Fruit fly (Drosophila melanogaster) ovary, adult (tissue): ENCODE data around the gene CG1632.

Experiments used
- CG17801 ChIP-seq: fragments of 200-800 bp; optimal IDR thresholded peaks from 2 replicates; lab custom pipeline; 2019; ENCODE audit warnings: missing biosample characterization, mild to moderate bottlenecking, missing genetic modification characterization, moderate library complexity; ENCODE audit not compliant: partially characterized antibody

Gene CG1632

DNA sequence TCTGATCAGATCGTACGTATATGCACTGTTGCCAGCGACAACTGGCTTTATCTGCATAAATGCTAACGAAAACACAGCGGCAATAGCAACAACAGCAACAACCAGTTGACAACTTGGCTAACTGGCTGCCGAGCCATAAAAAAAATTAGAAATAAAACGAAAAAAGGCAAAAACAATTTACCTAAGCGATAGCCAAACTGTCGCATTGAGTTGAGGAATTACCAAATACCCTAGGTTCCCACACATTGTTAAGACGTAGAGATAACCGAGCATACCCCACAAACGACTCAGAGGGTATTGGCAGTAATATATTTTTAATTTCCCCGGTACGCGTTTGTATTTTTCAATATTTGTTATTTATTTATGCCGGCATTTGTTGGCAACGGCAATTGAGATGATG lies 19.3 kb upstream of the CG1632 start:
- no peak for TF ChIP-seq CG17801 (GFP tag; lab: Kevin White, UChicago)

DNA sequence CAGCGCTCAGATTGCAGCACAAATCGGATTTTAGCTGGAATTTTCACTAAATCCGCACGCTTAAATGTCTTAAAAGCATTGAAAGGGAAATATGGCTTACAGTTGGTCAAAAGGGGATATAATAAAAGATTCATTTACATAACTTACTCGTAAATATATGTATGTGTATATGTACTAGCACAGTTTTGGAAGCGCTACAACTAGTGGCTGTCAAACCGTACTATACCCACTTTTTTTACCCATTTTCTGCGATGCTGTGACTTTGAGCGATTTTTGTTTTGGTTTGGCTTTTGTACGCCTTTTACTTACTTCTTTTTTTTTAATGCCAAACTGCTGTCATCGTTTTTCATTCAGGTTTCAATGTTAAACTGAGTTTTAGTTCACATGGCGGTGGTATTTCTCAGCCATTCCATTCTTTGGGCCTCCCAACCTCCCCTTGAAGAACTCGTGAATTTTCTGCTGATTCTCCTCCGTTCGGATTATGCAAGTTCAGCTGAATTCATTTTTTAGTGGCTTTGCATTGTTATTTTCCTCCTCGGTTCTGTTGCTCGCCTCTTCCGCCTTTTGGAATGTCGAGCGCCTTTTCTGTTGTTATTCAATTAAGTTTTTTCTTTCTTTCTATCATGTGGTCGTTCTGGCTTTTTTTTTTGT lies 18.4 kb upstream of the CG1632 start:
- TF ChIP-seq CG17801 (GFP tag; lab: Kevin White, UChicago), result peak; percentile 52

DNA sequence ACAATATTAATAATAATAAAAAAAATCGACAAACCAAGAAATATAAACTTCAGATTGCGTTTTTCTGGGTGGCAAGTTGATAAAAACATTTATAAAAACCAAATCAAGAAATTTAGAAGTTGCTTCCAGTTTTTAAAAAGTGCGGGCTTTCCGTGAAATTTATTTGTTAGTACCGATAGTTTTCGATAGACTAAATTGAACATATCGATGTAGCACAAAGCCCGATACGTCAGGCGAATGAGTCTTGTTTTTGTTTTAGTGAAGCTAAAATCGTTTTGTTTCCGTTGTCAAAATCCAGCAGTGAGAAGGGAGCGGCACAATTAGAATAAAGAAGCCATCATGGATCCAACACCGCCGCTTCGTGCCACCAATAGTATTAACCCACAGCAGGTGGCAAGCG lies 12.0 kb upstream of the CG1632 start, which contains the start of gene CG2147:
CG2147 (plus strand) TSS at position 254 of the 400 bp plus-strand sequence.
- TF ChIP-seq CG17801 (GFP tag; lab: Kevin White, UChicago), result peak; percentile 62

DNA sequence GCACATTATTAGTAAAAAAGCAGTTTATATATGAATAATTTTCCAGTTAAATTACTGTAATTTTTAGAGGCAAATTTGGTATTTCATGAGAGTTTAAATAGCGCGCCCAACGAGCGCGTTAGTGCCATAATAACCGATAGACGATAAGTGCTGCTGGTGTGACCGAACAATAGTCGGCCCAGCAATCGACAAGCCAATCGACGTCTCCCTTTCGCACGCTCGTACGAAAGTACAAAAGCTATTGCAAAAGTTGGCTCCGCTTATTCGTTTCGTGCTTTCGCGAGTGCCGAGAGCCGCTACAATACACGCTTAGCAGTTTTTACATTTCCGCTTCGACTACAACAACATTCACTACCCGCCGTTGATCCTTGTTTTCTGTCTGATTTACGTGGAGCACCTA lies 10.2 kb upstream of the CG1632 start, which contains the start of gene Trxr1:
Trxr1 (plus strand) TSS at position 231 of the 400 bp plus-strand sequence.
- TF ChIP-seq CG17801 (GFP tag; lab: Kevin White, UChicago), result peak; percentile 68

DNA sequence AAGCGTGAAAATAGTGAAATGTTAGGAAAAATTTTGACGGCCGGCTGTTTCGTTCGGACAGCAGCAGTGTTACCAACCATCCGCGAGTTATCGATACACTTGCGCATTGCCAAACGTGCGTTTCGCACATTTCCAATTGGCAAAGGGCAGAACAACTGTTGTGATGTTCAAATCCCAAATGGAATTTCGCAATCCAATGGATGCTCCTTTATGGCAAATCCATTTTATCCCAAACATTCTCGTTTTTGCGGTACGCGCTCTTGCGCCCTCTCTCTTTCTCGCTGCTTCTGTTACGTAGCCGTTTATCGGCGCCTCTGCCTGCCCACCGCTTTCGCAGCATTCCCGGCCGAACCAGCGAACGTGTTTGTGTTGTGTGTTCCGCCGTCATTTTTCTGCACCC lies 9.2 kb upstream of the CG1632 start:
- TF ChIP-seq CG17801 (GFP tag; lab: Kevin White, UChicago), result no peak

DNA sequence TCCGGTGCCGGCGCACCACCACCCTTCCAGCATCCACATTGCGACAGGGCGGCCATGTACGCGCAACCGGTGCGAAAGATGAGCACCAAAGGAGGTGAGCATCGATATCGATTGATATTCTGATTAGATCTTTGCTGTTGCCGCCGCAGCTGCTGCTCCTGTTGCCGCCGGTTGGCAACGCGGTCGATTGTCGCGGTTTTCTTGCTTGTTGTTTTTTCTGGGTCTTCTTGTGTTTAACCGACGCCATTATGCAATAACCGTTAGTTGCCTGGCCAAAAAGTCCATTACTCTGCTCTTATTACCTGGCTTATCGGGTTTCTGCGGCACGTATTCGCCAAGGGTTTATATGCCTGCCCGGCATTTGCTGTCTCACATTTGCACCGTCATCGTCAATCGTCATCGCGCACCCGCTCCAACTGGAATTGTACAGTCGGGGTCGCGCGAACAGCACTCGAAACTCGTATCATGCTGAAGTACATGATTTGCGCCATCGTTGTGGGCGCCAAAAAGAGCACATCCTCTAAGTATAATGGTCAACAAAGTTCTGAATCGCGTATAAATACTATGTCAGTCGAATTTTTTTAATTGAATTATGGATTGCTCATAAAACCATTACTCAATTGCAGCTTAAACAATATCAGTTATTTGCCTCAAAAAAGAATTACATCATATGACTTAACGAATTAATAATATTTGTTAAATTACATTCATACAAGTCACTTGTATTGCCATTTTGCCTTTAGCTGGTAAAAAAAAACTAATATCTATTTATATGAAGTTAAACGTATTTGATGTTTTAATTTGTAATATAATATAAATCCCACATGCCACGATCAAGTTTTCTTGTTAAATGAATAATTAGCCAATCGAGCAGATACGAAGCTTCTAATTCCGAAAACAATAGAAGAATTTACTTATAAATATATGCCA lies 8.2 kb upstream of the CG1632 start, which contains the start of gene sni:
sni (minus strand) TSS at position 51 of the 930 bp plus-strand sequence.
- peak; percentile 17 for TF ChIP-seq CG17801 (GFP tag; lab: Kevin White, UChicago)

DNA sequence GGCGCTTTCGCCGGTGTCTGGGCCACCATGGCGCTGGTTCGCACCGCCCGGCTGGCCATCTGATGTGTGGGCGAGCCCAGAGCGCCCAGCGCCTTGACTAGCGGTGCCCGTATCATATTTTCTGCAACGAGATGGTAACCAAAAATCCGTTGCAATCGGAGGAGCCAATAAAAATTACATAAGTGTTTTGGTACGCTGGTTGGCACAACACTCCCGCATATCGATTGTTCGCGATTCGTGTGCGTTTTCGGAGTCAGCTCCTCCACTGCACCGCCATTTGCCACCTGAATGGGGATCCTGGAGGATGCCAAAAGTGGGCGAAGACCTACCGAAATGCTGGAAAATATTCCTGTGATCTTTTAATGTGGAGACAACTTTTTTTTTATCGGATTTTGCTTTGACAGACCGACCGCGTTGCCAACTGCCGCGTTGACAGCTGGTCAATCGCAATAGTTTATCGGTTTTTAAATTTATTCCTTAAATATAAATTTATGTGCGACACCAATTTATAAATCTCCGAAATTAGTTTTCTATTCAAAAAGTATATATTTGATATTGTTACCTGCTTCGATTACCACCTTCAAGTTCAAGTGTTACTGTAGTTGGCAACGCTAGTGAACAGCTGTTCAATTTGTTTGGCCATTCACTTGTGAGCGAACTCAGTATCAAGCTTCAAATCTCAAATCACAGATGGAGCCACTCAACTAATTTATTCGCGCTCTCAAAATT lies 1.0 kb upstream of the CG1632 start, which contains the start of gene ND-75:
ND-75 (minus strand) TSS at position 420 of the 729 bp plus-strand sequence.
- no peak for TF ChIP-seq CG17801 (GFP tag; lab: Kevin White, UChicago)

DNA sequence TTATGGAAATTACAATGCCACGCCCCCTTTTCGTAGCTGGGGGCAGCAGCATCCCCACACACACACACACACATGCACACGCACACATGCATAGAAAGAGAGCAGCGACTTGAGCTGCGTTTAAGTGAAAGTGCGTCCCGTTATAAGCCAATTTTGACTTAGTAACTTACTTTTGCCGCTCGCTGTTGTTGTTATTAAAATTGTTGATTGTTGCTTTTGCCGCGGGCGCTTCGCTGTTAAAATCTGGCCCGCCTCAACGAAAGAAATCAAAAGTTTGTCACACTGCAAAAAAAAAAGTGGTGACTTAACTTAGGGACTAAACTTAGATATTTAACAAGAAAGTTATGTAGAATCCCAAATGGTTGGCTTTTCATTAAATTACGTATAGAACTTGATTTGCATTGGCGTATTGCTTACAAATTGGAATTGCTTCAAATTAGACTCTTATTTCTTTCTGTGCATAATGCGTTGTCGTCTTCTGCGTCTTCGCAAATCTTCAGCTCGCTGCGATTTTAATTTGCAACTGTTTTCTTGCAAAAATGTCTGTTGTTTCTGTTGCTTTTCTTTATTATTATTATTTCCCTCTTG lies 2.4 kb downstream of the CG1632 start:
- no peak for TF ChIP-seq CG17801 (GFP tag; lab: Kevin White, UChicago)

DNA sequence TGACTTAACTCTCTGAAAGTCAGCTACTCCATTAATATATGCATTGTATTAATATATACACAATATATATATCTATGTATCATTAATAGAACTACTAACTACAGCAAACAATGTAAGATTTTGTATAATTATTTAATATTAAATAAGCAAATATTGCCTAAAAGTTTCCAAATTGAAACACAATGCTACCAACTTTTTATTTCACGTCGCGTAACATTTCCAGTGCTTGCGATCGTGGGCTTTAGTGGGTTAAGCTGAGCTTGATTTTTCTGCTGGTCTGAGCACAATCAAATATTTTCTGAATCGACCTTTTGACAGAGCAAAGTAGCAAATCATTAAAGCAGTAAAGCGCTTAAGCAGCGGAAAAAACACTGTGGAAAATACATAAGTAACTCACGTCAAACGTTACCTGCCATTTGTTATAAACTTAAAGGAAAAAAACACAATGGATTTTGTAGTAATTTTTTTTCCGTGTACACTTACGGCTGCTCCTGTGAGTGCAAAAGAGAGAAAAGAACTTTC lies 5.9 kb downstream of the CG1632 start:
- peak; percentile 32 for TF ChIP-seq CG17801 (GFP tag; lab: Kevin White, UChicago)

DNA sequence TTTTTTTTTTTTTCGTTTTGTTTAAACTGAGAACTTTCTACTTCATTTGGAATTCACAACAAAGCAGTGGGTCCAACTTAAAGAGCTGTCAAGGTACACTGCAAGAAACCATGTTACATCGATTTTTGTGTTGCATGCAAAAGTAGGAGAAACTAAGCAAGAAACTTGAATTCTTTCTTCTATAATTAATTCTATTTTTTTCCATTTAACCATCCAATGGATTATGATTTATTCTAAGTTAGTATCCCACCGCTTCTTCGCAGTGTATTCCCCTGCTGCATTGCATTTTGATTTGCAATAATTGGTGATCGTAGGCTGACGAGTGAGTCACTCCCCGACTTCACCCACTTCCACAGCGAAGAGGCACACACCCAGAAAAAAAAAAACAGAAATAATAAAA lies 7.4 kb downstream of the CG1632 start:
- peak; percentile 78 for TF ChIP-seq CG17801 (GFP tag; lab: Kevin White, UChicago)

DNA sequence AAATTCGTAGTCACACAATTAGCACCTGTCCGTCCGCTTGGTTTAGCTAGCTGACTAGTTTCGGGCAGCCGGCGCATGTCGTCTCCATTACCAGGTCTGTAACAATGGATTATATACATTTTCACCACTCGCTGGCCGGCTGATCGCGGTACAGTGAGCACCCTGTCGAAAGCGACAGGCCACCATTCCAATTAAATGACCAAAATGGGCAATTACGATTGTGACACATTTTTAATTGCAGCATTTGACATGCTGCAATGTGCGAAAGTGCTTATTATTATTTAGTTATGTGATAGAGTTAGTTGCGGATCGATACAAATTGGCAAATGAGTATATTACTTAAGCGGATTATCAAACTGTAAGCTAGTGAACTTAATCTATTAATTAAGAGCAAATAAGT lies 10.8 kb downstream of the CG1632 start:
- TF ChIP-seq CG17801 (GFP tag; lab: Kevin White, UChicago), result peak; percentile 28

DNA sequence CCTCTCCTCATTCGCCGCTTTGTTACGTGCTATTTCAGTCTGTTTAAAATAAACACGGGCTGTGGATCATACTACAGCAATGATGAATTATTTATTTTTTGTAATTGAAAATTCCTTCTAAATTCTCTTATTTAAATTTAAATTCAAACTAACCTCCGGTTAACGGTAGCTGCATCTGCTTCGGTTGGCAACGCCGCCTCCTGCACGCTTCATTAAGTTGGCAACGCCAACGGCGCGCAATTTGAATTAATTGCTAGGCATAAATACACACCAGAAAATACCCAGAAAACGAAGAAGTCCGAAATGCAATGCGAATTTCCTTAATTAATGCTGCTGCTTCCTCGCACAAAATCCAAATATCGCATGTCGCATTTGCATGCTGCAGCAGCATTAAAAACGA lies 12.8 kb downstream of the CG1632 start:
- no peak for TF ChIP-seq CG17801 (GFP tag; lab: Kevin White, UChicago)

DNA sequence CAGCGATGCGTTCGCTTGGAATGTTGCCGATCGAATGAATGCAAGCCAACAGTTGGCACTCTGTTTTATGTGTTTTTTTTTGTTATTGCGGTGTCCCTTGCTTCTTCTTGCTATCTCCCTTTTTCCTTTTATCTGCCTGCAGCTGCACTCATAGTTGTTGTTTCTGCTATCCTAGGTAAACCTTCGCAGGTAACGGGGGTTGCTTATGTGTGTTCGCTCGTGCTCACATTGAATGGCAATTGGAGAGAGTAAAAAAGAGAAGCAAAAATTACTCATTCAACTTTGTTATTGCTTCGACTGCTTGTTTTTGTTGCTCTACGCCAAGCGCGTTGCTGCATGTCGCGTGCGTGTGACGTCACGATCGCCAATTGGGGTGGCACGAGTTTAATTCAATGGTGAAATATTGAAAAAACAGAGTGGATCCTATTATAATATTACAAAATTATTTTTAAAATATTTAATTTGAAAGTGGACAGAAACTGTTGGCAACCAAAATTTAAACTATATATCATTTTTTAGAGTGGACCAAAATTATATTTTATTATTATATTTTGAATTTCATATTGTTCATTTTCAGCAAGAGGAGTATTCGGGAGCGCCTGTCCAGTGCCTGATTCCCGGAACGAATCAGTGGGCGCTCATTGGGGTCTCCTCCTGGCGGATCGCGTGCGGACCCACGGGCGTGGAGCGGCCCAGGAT lies 19.0 kb downstream of the CG1632 start, which contains the start of gene Corp:
Corp (minus strand) TSS at position 47 of the 699 bp plus-strand sequence.
- peak; percentile 96 for TF ChIP-seq CG17801 (GFP tag; lab: Kevin White, UChicago)
